Worm (Caenorhabditis elegans): ENCODE measurements around the gene W04D12.1.

DNA sequence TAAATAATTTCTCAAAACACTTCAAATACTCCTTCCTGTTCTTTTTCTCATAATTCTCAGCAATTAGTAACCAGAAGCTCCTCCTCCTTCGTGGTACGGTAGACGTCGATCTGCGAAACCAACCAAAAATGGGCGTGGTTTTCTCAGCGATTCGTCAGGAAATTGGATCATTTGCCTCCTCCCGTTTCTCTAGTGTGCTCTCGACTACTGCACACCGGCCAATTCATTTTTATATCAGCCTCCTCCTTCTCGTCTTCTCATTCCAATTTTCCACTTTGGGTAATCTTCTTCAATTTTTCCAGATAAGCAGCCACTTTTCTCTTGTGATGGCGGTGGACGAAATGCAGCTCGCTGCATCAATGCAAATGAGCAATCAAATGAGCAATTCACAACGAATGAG, 38.0 kb upstream of the W04D12.1 start, which contains the start of gene ceh-10:
- TF ChIP-seq nhr-76 (tag; optimal IDR thresholded peaks at IDR 0.05): no peak
- TF ChIP-seq snpc-4 (tag; optimal IDR thresholded peaks at IDR 0.05): no peak
- no peak for TF ChIP-seq unc-62 (GFP tag; optimal IDR thresholded peaks at IDR 0.05)
- TF ChIP-seq unc-39 (tag; optimal IDR thresholded peaks at IDR 0.05): no peak
- no peak for TF ChIP-seq ces-1 (GFP tag; optimal IDR thresholded peaks at IDR 0.05)
- no peak for TF ChIP-seq blmp-1 (tag; optimal IDR thresholded peaks at IDR 0.05)
- TF ChIP-seq mep-1 (tag; optimal IDR thresholded peaks at IDR 0.05): no peak
- TF ChIP-seq lin-13 (tag; optimal IDR thresholded peaks at IDR 0.05): no peak
- no peak for TF ChIP-seq lsy-2 (tag; optimal IDR thresholded peaks at IDR 0.05)
- no peak for TF ChIP-seq nhr-12 (tag; optimal IDR thresholded peaks at IDR 0.05)
- TF ChIP-seq tbx-8 (GFP tag; optimal IDR thresholded peaks at IDR 0.05): no peak

Measured in whole organism, mixed stage, embryonic.